Worm (Caenorhabditis elegans) whole organism, L4/young adult: ENCODE measurements around the gene thn-6.

Experiments
- W03F9.2 ChIP-seq: fragments of 150-350 bp; optimal IDR thresholded peaks from 2 replicates; lab custom pipeline; 2014; ENCODE audit warnings: missing biosample characterization, missing genetic modification characterization
- dao-5 ChIP-seq: sonication (generic microtip); optimal IDR thresholded peaks from 2 replicates; lab custom pipeline; 2016; ENCODE audit warnings: missing genotype, missing genetic modification characterization, moderate library complexity, missing compliant biosample characterization
- him-1 ChIP-seq: sonication (generic microtip); optimal IDR thresholded peaks from 2 replicates; lab custom pipeline; 2016; ENCODE audit warnings: missing genotype, missing genetic modification reagents, missing genetic modification characterization, missing compliant biosample characterization

ce11 chrIV:5273385-5273784 lies 44.7 kb downstream of the thn-6 start:
- TF ChIP-seq him-1 (tag; lab: Kevin White, UChicago) (no peak), W03F9.2 (no peak), dao-5 (tag; lab: Kevin White, UChicago) (no peak)
